Fruit fly (Drosophila melanogaster): ENCODE data around the gene Pp1-87B.
A peak's percentile ranks its signal among the peaks of the same experiment; 100 is the strongest.
"Not testable (repeated sequence)": the region's sequence is repeated elsewhere in the genome, so short reads cannot be mapped to it uniquely, and the experiment has no call there.

Gene Pp1-87B

DNA sequence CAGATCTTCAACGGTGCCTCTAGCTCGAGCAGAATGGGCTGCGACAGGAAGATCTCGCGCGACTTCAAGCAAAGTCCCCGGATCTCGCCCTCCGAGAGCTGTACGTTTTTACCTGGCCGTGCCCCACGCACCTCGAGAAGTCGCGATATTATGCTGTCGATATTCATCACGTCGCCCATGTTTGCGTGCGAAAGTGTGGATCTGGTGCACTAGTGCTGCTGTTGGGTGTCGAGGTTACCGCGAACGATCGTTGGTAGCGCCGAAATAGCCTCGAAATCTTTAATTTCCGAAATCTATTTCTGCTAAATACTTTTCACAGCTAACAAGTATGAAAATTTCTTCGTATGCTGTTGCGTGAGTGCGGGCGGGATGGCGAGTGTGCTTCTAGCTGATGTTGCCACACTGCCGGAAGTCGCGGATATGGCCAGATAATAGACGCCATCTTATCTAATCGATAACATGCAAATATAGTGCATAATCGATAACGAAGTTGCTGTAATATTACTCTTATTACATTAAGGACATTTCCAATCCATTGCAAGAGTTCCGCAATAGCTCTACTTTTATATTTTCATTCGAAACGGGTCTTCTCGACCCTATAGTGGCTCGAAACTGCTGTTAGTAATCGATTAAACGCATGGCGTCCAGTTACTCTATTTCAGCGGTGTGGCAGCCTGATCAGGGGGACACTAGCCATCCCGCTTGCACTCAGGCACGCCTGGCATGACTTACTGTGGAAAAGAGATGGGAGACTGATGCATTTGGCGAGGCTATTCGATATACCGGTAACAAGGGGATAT is at the start of gene Pp1-87B:
Gene Pp1-87B, minus strand, starts transcription at position 408 of the 800 bp plus-strand sequence.
- TF ChIP-seq ey (GFP tag; optimal IDR thresholded peaks at IDR 0.05) (peak; percentile 4), Myc (optimal IDR thresholded peaks at IDR 0.05) (peak; percentile 83), Dfd (GFP tag; optimal IDR thresholded peaks at IDR 0.05) (no peak), Hr78 (GFP tag; optimal IDR thresholded peaks at IDR 0.05) (no peak), psq (GFP tag; optimal IDR thresholded peaks at IDR 0.05) (peak; percentile 6), Sp1 (GFP tag; optimal IDR thresholded peaks at IDR 0.05) (peak; percentile 38), HLH106 (tag; optimal IDR thresholded peaks at IDR 0.05) (peak; percentile 24), woc (GFP tag; optimal IDR thresholded peaks at IDR 0.05) (no peak), CG9705 (GFP tag; optimal IDR thresholded peaks at IDR 0.05) (peak; percentile 38), Rel (GFP tag; optimal IDR thresholded peaks at IDR 0.05) (no peak), Rel (tag; optimal IDR thresholded peaks at IDR 0.05) (peak; percentile 28)

DNA sequence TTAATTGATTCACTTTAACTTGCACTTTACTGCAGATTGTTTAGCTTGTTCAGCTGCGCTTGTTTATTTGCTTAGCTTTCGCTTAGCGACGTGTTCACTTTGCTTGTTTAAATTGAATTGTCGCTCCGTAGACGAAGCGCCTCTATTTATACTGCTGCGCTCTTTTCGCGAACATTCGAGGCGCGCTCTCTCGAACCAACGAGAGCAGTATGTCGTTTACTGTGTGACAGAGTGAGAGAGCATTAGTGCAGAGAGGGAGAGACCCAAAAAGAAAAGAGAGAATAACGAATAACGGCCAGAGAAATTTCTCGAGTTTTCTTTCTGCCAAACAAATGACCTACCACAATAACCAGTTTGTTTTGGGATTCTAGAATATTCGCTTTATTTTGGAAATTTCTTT is 42.0 kb upstream of the Pp1-87B start, which contains the start of gene Hsp70Ba:
Gene Hsp70Ba, minus strand, starts transcription at position 102 of the 400 bp plus-strand sequence.
- not testable (repeated sequence) for TF ChIP-seq psq, Dfd, Hr78 (GFP tag; optimal IDR thresholded peaks at IDR 0.05)

DNA sequence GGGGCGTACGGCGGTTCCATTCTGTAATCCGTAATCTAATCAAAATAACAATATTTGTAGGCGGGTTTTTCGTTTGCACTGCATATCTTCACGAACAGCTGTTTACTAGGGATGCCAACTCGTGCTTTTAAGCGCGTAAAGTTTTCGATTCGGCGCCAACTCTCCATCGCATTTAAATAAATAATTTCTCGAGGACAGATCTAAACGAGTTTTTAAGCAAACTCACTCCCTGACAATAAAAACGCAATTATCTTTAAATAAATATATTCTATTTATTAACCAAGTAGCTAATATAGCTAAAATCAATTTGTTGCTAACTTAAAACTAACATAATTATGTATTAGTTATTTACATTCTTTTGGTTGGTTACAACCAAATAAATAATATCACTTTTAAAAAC is 39.5 kb upstream of the Pp1-87B start, which contains the start of gene CG5608:
Gene CG5608, minus strand, starts transcription at position 101 of the 400 bp plus-strand sequence.
- not testable (repeated sequence) for TF ChIP-seq lola, foxo, ey (GFP tag; optimal IDR thresholded peaks at IDR 0.05)

DNA sequence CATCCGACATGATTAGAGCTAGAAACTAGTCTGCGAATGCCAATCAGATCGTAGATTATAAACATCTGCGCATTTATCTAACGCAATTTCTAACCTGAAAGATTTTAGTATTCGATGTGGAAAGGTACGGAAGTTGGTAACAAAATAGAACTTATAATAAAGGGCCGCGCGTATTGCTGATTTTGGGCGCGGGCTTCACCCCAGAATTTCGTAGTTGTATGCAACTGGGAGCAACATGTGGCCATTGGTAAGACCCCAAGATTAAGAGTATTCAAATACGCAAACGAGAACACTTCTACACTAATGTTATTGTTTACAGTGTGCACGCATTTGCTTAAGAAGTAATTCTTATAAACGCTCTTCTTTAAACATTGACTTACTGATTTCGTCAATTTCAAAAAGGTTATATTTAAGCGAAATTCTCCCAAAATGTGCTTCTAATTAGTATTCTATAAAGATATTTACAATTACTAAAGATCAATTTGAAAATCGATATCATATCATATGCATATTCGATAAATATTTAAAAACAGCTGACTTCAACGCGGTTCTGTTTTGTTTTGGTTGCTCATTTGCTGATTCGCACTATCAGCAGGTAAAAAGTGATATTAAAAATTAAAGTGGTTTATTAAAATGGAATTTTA is 34.3 kb upstream of the Pp1-87B start, which contains the start of the genes CG5961 and Polr3C:
Gene CG5961, minus strand, starts transcription at position 416 of the 644 bp plus-strand sequence.
Gene Polr3C, plus strand, starts transcription at position 536 of the 644 bp plus-strand sequence.
- TF ChIP-seq psq (GFP tag; optimal IDR thresholded peaks at IDR 0.05), result peak; percentile 91
- no peak for TF ChIP-seq HLH106 (tag; optimal IDR thresholded peaks at IDR 0.05)
- no peak for TF ChIP-seq Mio (GFP tag; optimal IDR thresholded peaks at IDR 0.05)
- no peak for TF ChIP-seq CrebA (GFP tag; optimal IDR thresholded peaks at IDR 0.05; ENCODE audit: borderline replicate concordance)
- TF ChIP-seq Myc (optimal IDR thresholded peaks at IDR 0.05), result peak; percentile 23
- no peak for TF ChIP-seq Rel (GFP tag; optimal IDR thresholded peaks at IDR 0.05)
- peak; percentile 11 for TF ChIP-seq Rel (tag; optimal IDR thresholded peaks at IDR 0.05)
- TF ChIP-seq Sp1 (GFP tag; optimal IDR thresholded peaks at IDR 0.05), result no peak
- no peak for TF ChIP-seq tai (GFP tag; optimal IDR thresholded peaks at IDR 0.05)
- TF ChIP-seq h (GFP tag; optimal IDR thresholded peaks at IDR 0.05), result no peak

DNA sequence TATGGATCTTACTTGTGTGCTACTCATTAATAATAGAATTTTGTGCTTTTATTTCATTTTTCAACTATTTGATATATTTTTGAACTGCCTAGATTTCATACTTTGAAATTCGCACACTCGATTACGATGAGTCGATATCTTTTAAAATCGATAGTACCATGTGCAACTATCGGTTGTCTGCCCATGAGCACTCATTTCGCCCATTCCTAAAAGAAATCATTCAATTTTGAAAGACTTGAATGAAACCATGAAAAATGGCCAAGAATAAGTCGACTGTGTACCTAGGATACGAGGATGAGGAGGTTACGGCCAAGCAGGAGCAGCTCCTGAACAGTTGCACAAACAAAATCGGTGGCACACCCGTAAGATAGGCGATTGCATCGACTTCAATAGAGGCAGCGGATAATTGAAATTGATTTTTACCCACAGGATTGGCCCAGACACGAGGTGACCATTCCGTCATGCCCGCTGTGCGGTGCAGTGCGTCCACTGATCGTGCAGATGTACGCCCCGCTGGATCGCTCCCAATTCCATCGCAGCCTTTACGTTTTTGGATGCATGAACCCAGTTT is 30.7 kb upstream of the Pp1-87B start, which contains the start of gene trus:
Gene trus, plus strand, starts transcription at position 204 of the 571 bp plus-strand sequence.
- no peak for TF ChIP-seq fru (GFP tag; optimal IDR thresholded peaks at IDR 0.05)
- TF ChIP-seq pan (optimal IDR thresholded peaks at IDR 0.05), result no peak
- no peak for TF ChIP-seq dmrt93B (GFP tag; optimal IDR thresholded peaks at IDR 0.05)
- TF ChIP-seq Hr83 (GFP tag; optimal IDR thresholded peaks at IDR 0.05; ENCODE audit: poor library complexity, severe bottlenecking), result no peak
- no peak for TF ChIP-seq Hr78 (GFP tag; optimal IDR thresholded peaks at IDR 0.05)
- TF ChIP-seq CG9705 (GFP tag; optimal IDR thresholded peaks at IDR 0.05), result no peak
- no peak for TF ChIP-seq woc (GFP tag; optimal IDR thresholded peaks at IDR 0.05)
- TF ChIP-seq Dif (GFP tag; optimal IDR thresholded peaks at IDR 0.05; ENCODE audit: partially characterized antibody), result no peak

DNA sequence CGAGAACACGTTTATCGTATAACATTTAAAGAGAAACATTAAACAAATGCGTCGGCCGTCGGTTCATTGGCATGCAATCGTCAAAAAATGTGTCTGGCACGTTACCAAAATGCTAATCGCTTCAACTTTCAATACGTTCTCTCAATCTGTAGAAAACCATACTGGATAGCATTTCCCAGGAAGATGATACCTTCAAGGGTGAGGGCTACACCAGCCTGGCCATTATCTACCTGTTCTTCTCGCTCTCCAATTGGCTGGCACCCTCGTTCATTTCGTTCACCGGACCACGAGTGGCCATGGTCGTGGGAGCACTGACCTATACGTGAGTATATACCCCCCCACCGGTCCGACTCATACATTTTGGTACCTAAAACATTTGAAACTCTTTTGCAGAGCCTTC is 28.8 kb upstream of the Pp1-87B start:
- TF ChIP-seq Myc (optimal IDR thresholded peaks at IDR 0.05) (no peak), Dfd (GFP tag; optimal IDR thresholded peaks at IDR 0.05) (no peak), ey (GFP tag; optimal IDR thresholded peaks at IDR 0.05) (no peak), dl (GFP tag; optimal IDR thresholded peaks at IDR 0.05; ENCODE audit: insufficient read depth in 1 of 2, partially characterized antibody in 2 of 2) (no peak), sv (GFP tag; optimal IDR thresholded peaks at IDR 0.05) (no peak), brk (GFP tag; optimal IDR thresholded peaks at IDR 0.05) (no peak), sage (GFP tag; optimal IDR thresholded peaks at IDR 0.05) (no peak), Hnf4 (GFP tag; optimal IDR thresholded peaks at IDR 0.05) (no peak), fru (GFP tag; optimal IDR thresholded peaks at IDR 0.05) (no peak), Hr83 (GFP tag; optimal IDR thresholded peaks at IDR 0.05; ENCODE audit: poor library complexity, severe bottlenecking) (no peak), Mio (GFP tag; optimal IDR thresholded peaks at IDR 0.05) (no peak), Dif (GFP tag; optimal IDR thresholded peaks at IDR 0.05; ENCODE audit: partially characterized antibody) (no peak)
